Worm (Caenorhabditis elegans): ENCODE measurements around the gene C49F8.1.

Gene C49F8.1

DNA sequence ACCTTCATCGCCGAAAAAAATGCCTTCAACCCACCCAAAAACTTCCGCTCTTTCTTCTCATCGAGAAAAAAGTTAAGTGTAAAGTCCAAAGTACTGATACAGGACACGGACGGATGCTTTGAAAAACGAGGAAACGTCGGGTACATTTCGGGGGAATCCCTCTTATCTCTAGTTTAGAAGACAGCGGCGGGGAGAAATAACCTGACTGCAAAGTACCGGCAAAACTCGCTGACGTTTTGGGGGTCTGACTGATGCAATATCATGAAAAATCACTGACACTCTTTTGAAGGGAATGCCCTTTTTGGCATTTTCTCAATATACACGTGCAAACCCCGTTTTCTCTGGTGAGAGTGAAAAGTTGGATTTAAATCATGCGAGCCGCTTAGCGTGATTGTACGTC is 8.3 kb downstream of the C49F8.1 start (continued):
- TF ChIP-seq nhr-11 (tag; optimal IDR thresholded peaks at IDR 0.05), result peak; percentile 70
- TF ChIP-seq nhr-111 (GFP tag; optimal IDR thresholded peaks at IDR 0.05), result no peak
- no peak for TF ChIP-seq zfp-2 (tag; optimal IDR thresholded peaks at IDR 0.05)
- TF ChIP-seq attf-4 (tag; optimal IDR thresholded peaks at IDR 0.05), result no peak
- TF ChIP-seq lin-1 (GFP tag; IDR thresholded peaks at IDR 0.05), result peak; percentile 90
- TF ChIP-seq aha-1 (tag), result peak; percentile 100
- no peak for TF ChIP-seq Y75B8A.6 (GFP tag; IDR thresholded peaks at IDR 0.05)
- TF ChIP-seq unc-39 (tag; optimal IDR thresholded peaks at IDR 0.05), result no peak
- TF ChIP-seq ama-1 (optimal IDR thresholded peaks at IDR 0.05), result no peak
- TF ChIP-seq mes-2 (tag; optimal IDR thresholded peaks at IDR 0.05; ENCODE audit: poor library complexity, severe bottlenecking), result peak; percentile 46
- TF ChIP-seq aly-2 (tag; optimal IDR thresholded peaks at IDR 0.05), result no peak
- TF ChIP-seq dmd-9 (GFP tag; IDR thresholded peaks at IDR 0.05), result no peak
- no peak for TF ChIP-seq T20F7.1 (GFP tag; optimal IDR thresholded peaks at IDR 0.05)
- TF ChIP-seq lin-29 (GFP tag; IDR thresholded peaks at IDR 0.05), result no peak
- TF ChIP-seq T26A8.4 (GFP tag; IDR thresholded peaks at IDR 0.05), result 0 out of 2 replicates have a peak, but pooled peaks have one; percentile 40
- no peak for TF ChIP-seq Y105C5A.15 (GFP tag; IDR thresholded peaks at IDR 0.05)
- TF ChIP-seq gei-8 (GFP tag; optimal IDR thresholded peaks at IDR 0.05), result peak; percentile 94
- TF ChIP-seq lsy-2 (tag; optimal IDR thresholded peaks at IDR 0.05), result peak; percentile 60 to 71
- no peak for TF ChIP-seq snpc-1.2 (GFP tag; IDR thresholded peaks at IDR 0.05)
- TF ChIP-seq rbr-2 (tag; optimal IDR thresholded peaks at IDR 0.05), result no peak
- no peak for TF ChIP-seq ztf-7 (tag; optimal IDR thresholded peaks at IDR 0.05)
- no peak for TF ChIP-seq jun-1 (tag; optimal IDR thresholded peaks at IDR 0.05)
- TF ChIP-seq zag-1 (tag; optimal IDR thresholded peaks at IDR 0.05), result no peak
- peak; percentile 92 for TF ChIP-seq dve-1 (tag; optimal IDR thresholded peaks at IDR 0.05; ENCODE audit: insufficient read depth)
- TF ChIP-seq saeg-2 (GFP tag; IDR thresholded peaks at IDR 0.05), result 0 out of 2 replicates have a peak, but pooled peaks have one; percentile 51
- no peak for TF ChIP-seq ZK337.2 (GFP tag; IDR thresholded peaks at IDR 0.05)
- TF ChIP-seq lin-39 (tag; optimal IDR thresholded peaks at IDR 0.05), result no peak
- no peak for TF ChIP-seq pqm-1 (tag; optimal IDR thresholded peaks at IDR 0.05)
- peak in 1 of 2 experiments; percentile 82 for TF ChIP-seq hif-1 (tag; optimal IDR thresholded peaks at IDR 0.05)
- peak; percentile 92 for TF ChIP-seq nhr-28 (tag; optimal IDR thresholded peaks at IDR 0.05)
- TF ChIP-seq sdz-12 (GFP tag; optimal IDR thresholded peaks at IDR 0.05), result no peak
- peak; percentile 57 for TF ChIP-seq nhr-76 (tag; optimal IDR thresholded peaks at IDR 0.05)
- TF ChIP-seq snpc-4 (tag; optimal IDR thresholded peaks at IDR 0.05), result no peak
- TF ChIP-seq ceh-20 (GFP tag; IDR thresholded peaks at IDR 0.05), result peak; percentile 76
- TF ChIP-seq fkh-10 (GFP tag; optimal IDR thresholded peaks at IDR 0.05), result no peak
- TF ChIP-seq daf-19 (GFP tag; conservative IDR thresholded peaks at IDR 0.05), result no peak
- TF ChIP-seq nhr-48 (tag; optimal IDR thresholded peaks at IDR 0.05), result peak; percentile 98
- peak; percentile 83 for TF ChIP-seq nhr-25 (tag; optimal IDR thresholded peaks at IDR 0.05; ENCODE audit: borderline replicate concordance, insufficient read depth)
- TF ChIP-seq ceh-82 (tag; optimal IDR thresholded peaks at IDR 0.05), result no peak
- no peak for TF ChIP-seq lin-15B (tag; optimal IDR thresholded peaks at IDR 0.05)
- TF ChIP-seq lin-38 (GFP tag; IDR thresholded peaks at IDR 0.05), result no peak
- peak; percentile 94 for TF ChIP-seq hlh-11 (tag; optimal IDR thresholded peaks at IDR 0.05)
- TF ChIP-seq lin-13 (GFP tag; optimal IDR thresholded peaks at IDR 0.05), result no peak
- TF ChIP-seq F37D6.2 (tag; optimal IDR thresholded peaks at IDR 0.05), result no peak
- TF ChIP-seq egl-43 (GFP tag; IDR thresholded peaks at IDR 0.05), result no peak
- TF ChIP-seq ceh-32 (tag; optimal IDR thresholded peaks at IDR 0.05; ENCODE audit: poor library complexity), result no peak
- TF ChIP-seq zfp-3 (GFP tag; conservative IDR thresholded peaks at IDR 0.05), result 0 out of 2 replicates have a peak, but pooled peaks have one; percentile 32
- 0 out of 2 replicates have a peak, but pooled peaks have one; percentile 60 for TF ChIP-seq mdt-29 (GFP tag; IDR thresholded peaks at IDR 0.05)
- no peak for TF ChIP-seq F26F4.8 (GFP tag; conservative IDR thresholded peaks at IDR 0.05)
- no peak for TF ChIP-seq lir-3 (tag; optimal IDR thresholded peaks at IDR 0.05)
- TF ChIP-seq hlh-30 (tag; optimal IDR thresholded peaks at IDR 0.05; ENCODE audit: insufficient read depth), result peak; percentile 84
- no peak for TF ChIP-seq madf-5 (GFP tag; IDR thresholded peaks at IDR 0.05)

All from whole organism, L4 larva.